Fruit fly (Drosophila melanogaster): ENCODE measurements around the gene CG33290.

Gene CG33290

DNA sequence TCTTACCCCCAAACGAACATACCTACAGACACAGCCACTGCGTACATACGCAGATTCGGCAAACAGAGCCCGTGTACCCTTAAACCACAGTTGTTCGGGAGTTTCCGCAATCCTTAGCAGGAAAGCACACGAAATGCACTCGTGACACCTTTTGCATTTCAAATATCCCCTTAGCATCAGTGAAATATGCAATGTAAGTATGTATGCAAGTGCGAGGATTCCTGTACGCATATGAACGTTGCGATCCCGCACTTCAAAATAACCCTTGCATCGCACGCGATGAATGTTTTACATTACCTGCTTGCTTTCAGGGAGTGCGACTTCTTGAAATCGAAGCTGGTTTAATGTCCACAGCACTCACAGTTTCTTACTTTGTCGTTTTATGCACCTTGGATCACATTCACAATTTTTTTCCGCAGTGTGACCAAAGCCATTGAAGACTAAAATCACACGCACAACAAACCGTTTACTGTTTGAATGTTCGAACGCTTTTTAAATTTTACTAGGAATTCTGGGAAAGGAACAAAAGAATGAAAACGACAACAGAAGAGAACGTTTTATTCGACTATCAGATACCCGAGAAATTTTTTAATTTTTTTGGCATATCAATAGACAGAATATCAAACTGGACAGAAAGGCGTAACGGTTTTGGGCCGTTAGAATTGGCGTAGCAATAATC is 8.8 kb upstream of the CG33290 start, which contains the start of gene Mkrn1:
Gene Mkrn1, minus strand, starts transcription at position 444 of the 679 bp plus-strand sequence.
- TF ChIP-seq CG7045 (GFP tag; optimal IDR thresholded peaks at IDR 0.05) (no peak), cic (GFP tag; optimal IDR thresholded peaks at IDR 0.05) (no peak), bab1 (GFP tag; optimal IDR thresholded peaks at IDR 0.05) (peak; percentile 58), ovo (GFP tag; optimal IDR thresholded peaks at IDR 0.05) (no peak), Hr96 (GFP tag; optimal IDR thresholded peaks at IDR 0.05) (no peak)

DNA sequence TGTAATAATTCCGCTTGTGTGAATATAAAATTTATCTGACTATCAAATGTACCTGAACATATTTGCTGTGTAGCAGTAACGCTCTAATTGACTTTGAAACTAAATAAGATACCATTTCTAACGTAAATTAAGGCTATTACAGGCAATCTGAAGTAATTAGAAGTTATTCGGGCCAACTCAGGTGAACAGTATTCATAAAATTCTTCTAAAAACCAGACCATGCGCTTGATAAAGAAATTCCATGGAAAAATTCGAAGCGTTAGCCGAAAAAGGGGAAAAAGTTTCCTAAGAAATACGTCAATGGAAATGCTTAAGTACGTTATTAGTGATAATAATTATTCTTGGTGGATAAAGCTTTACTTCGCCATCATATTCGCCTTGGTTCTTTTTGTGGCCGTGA is 7.8 kb upstream of the CG33290 start, which contains the start of gene ppk5:
Gene ppk5, plus strand, starts transcription at position 301 of the 400 bp plus-strand sequence.
- TF ChIP-seq CG33017 (tag; optimal IDR thresholded peaks at IDR 0.05) (no peak), CG11617 (GFP tag; optimal IDR thresholded peaks at IDR 0.05) (no peak), cnc (optimal IDR thresholded peaks at IDR 0.05) (no peak), CG12768 (GFP tag; optimal IDR thresholded peaks at IDR 0.05) (no peak), bab1 (GFP tag; optimal IDR thresholded peaks at IDR 0.05) (no peak), ovo (GFP tag; optimal IDR thresholded peaks at IDR 0.05) (no peak), cic (GFP tag; optimal IDR thresholded peaks at IDR 0.05) (no peak), CG14711 (tag; optimal IDR thresholded peaks at IDR 0.05) (no peak), tj (GFP tag; optimal IDR thresholded peaks at IDR 0.05) (no peak), CG7101 (tag; optimal IDR thresholded peaks at IDR 0.05) (no peak), pad (GFP tag; optimal IDR thresholded peaks at IDR 0.05) (no peak), toe (GFP tag; optimal IDR thresholded peaks at IDR 0.05) (no peak), Mnt (GFP tag; optimal IDR thresholded peaks at IDR 0.05) (no peak), CG5204 (GFP tag; optimal IDR thresholded peaks at IDR 0.05) (no peak), Hr96 (GFP tag; optimal IDR thresholded peaks at IDR 0.05) (no peak), CG1620 (GFP tag; optimal IDR thresholded peaks at IDR 0.05) (no peak), Crg-1 (GFP tag; optimal IDR thresholded peaks at IDR 0.05) (no peak), kay (GFP tag; ENCODE audit: borderline replicate concordance) (no peak), Clk (GFP tag; optimal IDR thresholded peaks at IDR 0.05) (no peak), CG7045 (GFP tag; optimal IDR thresholded peaks at IDR 0.05) (no peak)

DNA sequence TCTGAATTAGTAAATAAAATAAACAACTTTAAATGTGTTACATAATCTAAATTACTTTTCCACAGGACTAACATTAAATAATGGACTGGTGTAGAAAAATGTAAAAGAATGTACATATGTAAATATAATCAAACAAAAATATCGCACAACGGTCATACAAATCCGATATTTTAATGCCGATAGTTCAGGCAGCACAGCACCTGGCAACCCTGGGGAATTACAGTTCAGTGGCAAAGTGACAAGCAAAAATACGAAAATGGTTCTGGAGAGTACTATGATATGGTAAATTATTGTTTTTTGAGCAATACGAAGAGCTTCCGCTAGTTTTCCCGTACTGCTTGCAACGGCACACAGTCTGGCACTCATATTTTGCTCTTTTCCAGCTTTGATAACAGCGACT is 5.3 kb upstream of the CG33290 start, which contains the start of gene Rpn10:
Gene Rpn10, plus strand, starts transcription at position 144 of the 400 bp plus-strand sequence.
- peak; percentile 33 for TF ChIP-seq Mnt (GFP tag; optimal IDR thresholded peaks at IDR 0.05)
- TF ChIP-seq pad (GFP tag; optimal IDR thresholded peaks at IDR 0.05): peak; percentile 50
- peak; percentile 5 for TF ChIP-seq CG11617 (GFP tag; optimal IDR thresholded peaks at IDR 0.05)
- no peak for TF ChIP-seq toe (GFP tag; optimal IDR thresholded peaks at IDR 0.05)
- peak; percentile 19 for TF ChIP-seq Crg-1 (GFP tag; optimal IDR thresholded peaks at IDR 0.05)
- TF ChIP-seq bab1 (GFP tag; optimal IDR thresholded peaks at IDR 0.05): peak; percentile 70
- TF ChIP-seq CG1620 (GFP tag; optimal IDR thresholded peaks at IDR 0.05): peak; percentile 51
- TF ChIP-seq tj (GFP tag; optimal IDR thresholded peaks at IDR 0.05): no peak
- peak; percentile 99 for TF ChIP-seq CG14711 (tag; optimal IDR thresholded peaks at IDR 0.05)
- TF ChIP-seq ovo (GFP tag; optimal IDR thresholded peaks at IDR 0.05): peak; percentile 86
- TF ChIP-seq cnc (optimal IDR thresholded peaks at IDR 0.05): peak; percentile 81 to 95

DNA sequence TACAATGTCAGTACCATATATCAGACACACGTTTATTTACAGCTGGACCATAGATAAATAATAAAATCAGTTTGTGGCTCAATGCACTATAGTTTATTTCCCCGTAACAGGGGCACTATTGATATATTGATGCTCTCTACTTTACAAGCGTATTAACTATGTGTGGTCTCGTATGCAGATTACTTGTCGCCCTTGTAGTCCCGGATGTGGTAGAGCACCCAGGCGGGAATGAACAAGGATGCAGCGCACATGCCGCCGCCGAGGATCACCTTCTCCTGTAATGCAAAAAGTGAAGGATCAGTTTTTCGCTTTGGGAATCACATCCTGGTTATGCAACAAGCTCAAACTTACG is 3.3 kb upstream of the CG33290 start:
- TF ChIP-seq CG7101 (tag; optimal IDR thresholded peaks at IDR 0.05) (no peak), CG1620 (GFP tag; optimal IDR thresholded peaks at IDR 0.05) (no peak), CG5204 (GFP tag; optimal IDR thresholded peaks at IDR 0.05) (no peak), CG11617 (GFP tag; optimal IDR thresholded peaks at IDR 0.05) (no peak), kay (GFP tag; ENCODE audit: borderline replicate concordance) (no peak), CG14711 (tag; optimal IDR thresholded peaks at IDR 0.05) (no peak), CG12768 (GFP tag; optimal IDR thresholded peaks at IDR 0.05) (no peak), tj (GFP tag; optimal IDR thresholded peaks at IDR 0.05) (no peak), Crg-1 (GFP tag; optimal IDR thresholded peaks at IDR 0.05) (no peak), ovo (GFP tag; optimal IDR thresholded peaks at IDR 0.05) (no peak), toe (GFP tag; optimal IDR thresholded peaks at IDR 0.05) (no peak), Clk (GFP tag; optimal IDR thresholded peaks at IDR 0.05) (no peak), CG33017 (tag; optimal IDR thresholded peaks at IDR 0.05) (no peak), Hr96 (GFP tag; optimal IDR thresholded peaks at IDR 0.05) (no peak), cic (GFP tag; optimal IDR thresholded peaks at IDR 0.05) (no peak), pad (GFP tag; optimal IDR thresholded peaks at IDR 0.05) (no peak), cnc (optimal IDR thresholded peaks at IDR 0.05) (no peak), bab1 (GFP tag; optimal IDR thresholded peaks at IDR 0.05) (no peak)

DNA sequence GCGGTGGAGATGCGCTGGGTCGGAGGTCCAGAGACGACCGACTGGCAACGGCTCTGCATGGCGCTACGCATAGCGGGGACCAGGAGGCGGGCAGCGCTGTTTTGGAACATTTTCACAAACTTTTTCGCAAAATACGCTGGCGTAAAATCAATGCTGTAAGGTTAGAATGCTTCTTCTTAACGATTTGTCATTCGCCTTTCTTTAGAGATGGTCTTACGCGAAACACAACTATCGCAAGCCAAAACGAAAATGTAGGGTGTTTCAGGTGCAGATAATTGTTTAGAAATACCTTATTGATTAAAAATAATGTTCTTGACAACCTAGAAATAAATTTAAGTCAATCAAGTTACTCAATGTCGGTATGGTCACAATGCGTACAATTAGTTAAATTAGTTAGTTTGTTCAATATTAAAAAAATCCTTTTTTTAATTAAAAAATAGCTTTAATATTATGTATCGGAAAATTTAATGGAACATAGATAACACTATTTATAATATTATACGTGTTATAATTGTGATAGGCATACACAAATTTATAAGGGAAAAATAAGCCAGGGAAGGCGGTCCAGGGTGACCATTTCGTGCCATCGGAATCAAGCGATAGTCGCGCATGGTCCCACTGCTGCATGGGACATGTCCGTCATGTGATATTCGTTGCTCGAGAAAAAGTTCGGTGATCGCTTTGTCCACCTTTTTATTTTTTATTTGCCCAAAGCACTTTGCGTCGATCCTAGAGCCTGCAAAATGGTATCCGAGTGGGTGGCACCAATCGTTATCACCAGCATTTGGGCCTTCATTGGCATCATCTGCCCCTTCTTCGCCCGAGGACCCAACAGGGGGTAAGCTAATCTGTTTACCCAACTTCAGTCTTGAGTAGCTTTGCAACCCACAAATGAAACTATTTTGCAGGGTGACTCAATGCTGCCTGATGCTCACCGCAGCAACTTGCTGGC is 2.6 kb upstream of the CG33290 start, which contains the start of the genes COX8 and VhaM9.7-b:
Gene COX8, minus strand, starts transcription at position 203 of the 952 bp plus-strand sequence.
Gene VhaM9.7-b, plus strand, starts transcription at position 618 of the 952 bp plus-strand sequence.
- TF ChIP-seq Mnt (GFP tag; optimal IDR thresholded peaks at IDR 0.05): peak; percentile 72
- TF ChIP-seq CG7045 (GFP tag; optimal IDR thresholded peaks at IDR 0.05): peak; percentile 78
- TF ChIP-seq tj (GFP tag; optimal IDR thresholded peaks at IDR 0.05): peak; percentile 30
- TF ChIP-seq cic (GFP tag; optimal IDR thresholded peaks at IDR 0.05): peak; percentile 38
- TF ChIP-seq kay (GFP tag; ENCODE audit: borderline replicate concordance): no peak
- TF ChIP-seq pad (GFP tag; optimal IDR thresholded peaks at IDR 0.05): peak; percentile 44
- peak; percentile 47 for TF ChIP-seq CG14711 (tag; optimal IDR thresholded peaks at IDR 0.05)
- peak; percentile 64 for TF ChIP-seq CG1620 (GFP tag; optimal IDR thresholded peaks at IDR 0.05)
- TF ChIP-seq CG5204 (GFP tag; optimal IDR thresholded peaks at IDR 0.05): no peak
- TF ChIP-seq CG33017 (tag; optimal IDR thresholded peaks at IDR 0.05): no peak
- TF ChIP-seq Hr96 (GFP tag; optimal IDR thresholded peaks at IDR 0.05): no peak
- TF ChIP-seq ovo (GFP tag; optimal IDR thresholded peaks at IDR 0.05): peak; percentile 66
- peak; percentile 73 for TF ChIP-seq CG11617 (GFP tag; optimal IDR thresholded peaks at IDR 0.05)
- TF ChIP-seq Clk (GFP tag; optimal IDR thresholded peaks at IDR 0.05): peak; percentile 29
- TF ChIP-seq bab1 (GFP tag; optimal IDR thresholded peaks at IDR 0.05): peak; percentile 41
- peak; percentile 2 for TF ChIP-seq CG12768 (GFP tag; optimal IDR thresholded peaks at IDR 0.05)
- peak; percentile 67 for TF ChIP-seq CG7101 (tag; optimal IDR thresholded peaks at IDR 0.05)
- no peak for TF ChIP-seq cnc (optimal IDR thresholded peaks at IDR 0.05)
- peak; percentile 63 for TF ChIP-seq Crg-1 (GFP tag; optimal IDR thresholded peaks at IDR 0.05)
- TF ChIP-seq toe (GFP tag; optimal IDR thresholded peaks at IDR 0.05): no peak

Data from whole organism, adult.